Fruit fly (Drosophila melanogaster): ENCODE data around the gene btsz.

Gene btsz

DNA sequence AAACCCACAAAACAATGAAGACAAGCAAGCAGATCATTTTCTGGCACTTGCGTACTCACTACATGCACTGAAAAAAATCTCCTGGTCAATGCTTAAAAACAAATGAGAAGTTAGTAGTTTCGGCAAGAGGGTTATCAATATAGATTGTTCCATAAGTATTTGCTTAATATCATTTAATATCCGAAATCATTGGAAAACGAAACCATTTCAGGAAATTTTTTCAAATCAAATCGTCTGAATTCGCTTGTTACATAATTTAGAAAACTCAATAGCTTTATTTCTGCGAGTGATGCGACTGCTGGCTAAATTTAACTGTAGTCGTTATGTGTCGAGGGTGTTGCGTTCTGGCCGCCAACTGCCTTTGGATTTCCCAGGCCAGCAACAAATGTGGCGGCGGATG lies 2.9 kb upstream of the btsz start (continued):
- peak in 1 of 2 experiments; percentile 25 for TF ChIP-seq Hr51 (GFP tag; optimal IDR thresholded peaks at IDR 0.05)
- peak; percentile 25 for TF ChIP-seq grau (tag; optimal IDR thresholded peaks at IDR 0.05)
- TF ChIP-seq CG8290 (GFP tag; optimal IDR thresholded peaks at IDR 0.05) = no peak
- TF ChIP-seq CG8290 (tag; optimal IDR thresholded peaks at IDR 0.05) = no peak
- TF ChIP-seq Eip74EF (GFP tag; optimal IDR thresholded peaks at IDR 0.05) = no peak
- TF ChIP-seq so (GFP tag; IDR thresholded peaks at IDR 0.05) = 0 out of 3 replicates have a peak, but pooled peaks have one; percentile 16
- TF ChIP-seq zen2 (GFP tag; IDR thresholded peaks at IDR 0.05; ENCODE audit: partially characterized antibody) = no peak
- TF ChIP-seq CG17612 (GFP tag; IDR thresholded peaks at IDR 0.05) = no peak
- TF ChIP-seq CG33213 (GFP tag; optimal IDR thresholded peaks at IDR 0.05) = no peak
- TF ChIP-seq Meics (GFP tag; optimal IDR thresholded peaks at IDR 0.05) = peak; percentile 40
- TF ChIP-seq row (GFP tag; IDR thresholded peaks at IDR 0.05) = peak; percentile 42; the same call in 2 of the 3 replicates
- TF ChIP-seq CG5245 (GFP tag; optimal IDR thresholded peaks at IDR 0.05) = no peak
- peak; percentile 23 for TF ChIP-seq zf30C (GFP tag; optimal IDR thresholded peaks at IDR 0.05)
- TF ChIP-seq CG10366 (GFP tag; IDR thresholded peaks at IDR 0.05) = no peak
- TF ChIP-seq cas (GFP tag; IDR thresholded peaks at IDR 0.05) = no peak
- no peak for TF ChIP-seq CG11723 (GFP tag; optimal IDR thresholded peaks at IDR 0.05)
- TF ChIP-seq Oaz (GFP tag; IDR thresholded peaks at IDR 0.05) = no peak
- no peak for TF ChIP-seq mam (GFP tag; optimal IDR thresholded peaks at IDR 0.05)
- TF ChIP-seq caup (GFP tag; optimal IDR thresholded peaks at IDR 0.05; ENCODE audit: severe bottlenecking) = peak; percentile 8
- no peak for TF ChIP-seq ATbp (GFP tag; optimal IDR thresholded peaks at IDR 0.05)
- TF ChIP-seq prd (optimal IDR thresholded peaks at IDR 0.05) = no peak
- TF ChIP-seq prd (GFP tag; IDR thresholded peaks at IDR 0.05) = no peak
- TF ChIP-seq btn (GFP tag; optimal IDR thresholded peaks at IDR 0.05) = no peak
- no peak for TF ChIP-seq Camta (GFP tag; optimal IDR thresholded peaks at IDR 0.05)
- TF ChIP-seq pita (GFP tag; optimal IDR thresholded peaks at IDR 0.05) = no peak
- no peak for TF ChIP-seq HHEX (GFP tag; optimal IDR thresholded peaks at IDR 0.05)
- no peak for TF ChIP-seq inv (GFP tag; IDR thresholded peaks at IDR 0.05; ENCODE audit: partially characterized antibody)
- TF ChIP-seq Bteb2 (GFP tag; optimal IDR thresholded peaks at IDR 0.05) = no peak
- TF ChIP-seq CG6854 (GFP tag; optimal IDR thresholded peaks at IDR 0.05) = no peak
- TF ChIP-seq CG3847 (GFP tag; IDR thresholded peaks at IDR 0.05) = no peak
- peak; percentile 31 for TF ChIP-seq CG7556 (GFP tag; optimal IDR thresholded peaks at IDR 0.05)
- no peak for TF ChIP-seq br (optimal IDR thresholded peaks at IDR 0.05)
- no peak for TF ChIP-seq eyg (GFP tag; optimal IDR thresholded peaks at IDR 0.05)
- TF ChIP-seq cwo (GFP tag; optimal IDR thresholded peaks at IDR 0.05) = no peak
- TF ChIP-seq gsb (GFP tag; IDR thresholded peaks at IDR 0.05) = no peak
- TF ChIP-seq Mes4 (GFP tag; optimal IDR thresholded peaks at IDR 0.05) = no peak
- no peak for TF ChIP-seq CG10321 (GFP tag; IDR thresholded peaks at IDR 0.05)
- TF ChIP-seq Atf3 (GFP tag; optimal IDR thresholded peaks at IDR 0.05) = no peak
- TF ChIP-seq NK7.1 (GFP tag; optimal IDR thresholded peaks at IDR 0.05) = no peak
- no peak for TF ChIP-seq ind (GFP tag; optimal IDR thresholded peaks at IDR 0.05)
- TF ChIP-seq CG17568 (GFP tag; optimal IDR thresholded peaks at IDR 0.05) = no peak
- TF ChIP-seq ssp (GFP tag; IDR thresholded peaks at IDR 0.05) = no peak
- TF ChIP-seq jing (GFP tag; optimal IDR thresholded peaks at IDR 0.05) = no peak
- no peak for TF ChIP-seq zen (tag; optimal IDR thresholded peaks at IDR 0.05)
- no peak for TF ChIP-seq CG12104 (GFP tag; optimal IDR thresholded peaks at IDR 0.05)
- no peak for TF ChIP-seq Xrp1 (GFP tag; IDR thresholded peaks at IDR 0.05)
- TF ChIP-seq Aef1 (GFP tag; IDR thresholded peaks at IDR 0.05) = no peak
- TF ChIP-seq CG4328 (GFP tag; optimal IDR thresholded peaks at IDR 0.05) = no peak
- TF ChIP-seq CG8944 (GFP tag; optimal IDR thresholded peaks at IDR 0.05) = no peak
- no peak for TF ChIP-seq CG14667 (GFP tag; IDR thresholded peaks at IDR 0.05)
- TF ChIP-seq bowl (GFP tag; IDR thresholded peaks at IDR 0.05) = no peak
- TF ChIP-seq CG3281 (GFP tag; optimal IDR thresholded peaks at IDR 0.05) = peak; percentile 20
- TF ChIP-seq Tbp (GFP tag; optimal IDR thresholded peaks at IDR 0.05) = no peak
